Fruit fly (Drosophila melanogaster): ENCODE data around the gene CG31516.

CG31516 gene

DNA sequence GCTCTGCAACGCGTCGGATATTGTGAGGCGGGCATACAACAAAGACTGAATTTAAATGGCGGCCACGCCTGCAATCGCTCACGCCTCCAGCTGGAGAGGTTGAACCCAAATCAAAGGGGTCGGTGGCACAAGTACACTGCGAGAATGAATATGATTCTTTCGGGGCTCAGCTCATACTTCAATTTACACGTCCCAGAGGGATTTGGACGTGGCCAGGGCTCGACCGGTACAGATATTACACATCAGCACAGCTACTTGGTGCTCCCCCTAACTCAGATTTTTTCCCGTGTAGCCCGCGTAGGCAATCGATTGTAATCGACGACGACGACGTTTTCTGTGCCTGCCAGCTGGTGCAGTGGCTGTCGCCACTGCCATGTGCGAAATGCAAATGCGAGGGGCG is 5.9 kb downstream of the CG31516 start (continued):
- TF ChIP-seq insv (GFP tag; optimal IDR thresholded peaks at IDR 0.05), result no peak
- peak; percentile 89 for TF ChIP-seq gce (GFP tag; IDR thresholded peaks at IDR 0.05)
- peak; percentile 68 for TF ChIP-seq NFAT (GFP tag; IDR thresholded peaks at IDR 0.05)
- peak; percentile 84 for TF ChIP-seq Xrp1 (GFP tag; IDR thresholded peaks at IDR 0.05)
- peak; percentile 62 for TF ChIP-seq Hmr (GFP tag; optimal IDR thresholded peaks at IDR 0.05)
- TF ChIP-seq vnd (GFP tag; IDR thresholded peaks at IDR 0.05; ENCODE audit: partially characterized antibody), result no peak
- peak; percentile 37 for TF ChIP-seq gcm (GFP tag; optimal IDR thresholded peaks at IDR 0.05)
- peak; percentile 90 for TF ChIP-seq ranshi (GFP tag; IDR thresholded peaks at IDR 0.05)
- TF ChIP-seq CG31441 (GFP tag; IDR thresholded peaks at IDR 0.05), result peak; percentile 75
- TF ChIP-seq CG7987 (GFP tag; optimal IDR thresholded peaks at IDR 0.05), result peak; percentile 46
- peak; percentile 65 for TF ChIP-seq CG1602 (GFP tag; optimal IDR thresholded peaks at IDR 0.05)
- TF ChIP-seq CG15479 (GFP tag; optimal IDR thresholded peaks at IDR 0.05), result no peak
- TF ChIP-seq Lpt (GFP tag; optimal IDR thresholded peaks at IDR 0.05), result no peak
- peak; percentile 56 for TF ChIP-seq Mes4 (GFP tag; optimal IDR thresholded peaks at IDR 0.05)
- peak; percentile 50; the same call in 1 of the 2 replicates for TF ChIP-seq chm (GFP tag; IDR thresholded peaks at IDR 0.05)
- TF ChIP-seq D (optimal IDR thresholded peaks at IDR 0.05), result no peak
- TF ChIP-seq D (GFP tag; optimal IDR thresholded peaks at IDR 0.05), result peak; percentile 70
- TF ChIP-seq GATAe (GFP tag; conservative IDR thresholded peaks at IDR 0.05), result peak; percentile 33; the same call in 1 of the 2 replicates
- peak; percentile 78 for TF ChIP-seq CG4424 (GFP tag; optimal IDR thresholded peaks at IDR 0.05)
- TF ChIP-seq bbx (GFP tag; IDR thresholded peaks at IDR 0.05; ENCODE audit: partially characterized antibody), result no peak
- TF ChIP-seq Camta (GFP tag; optimal IDR thresholded peaks at IDR 0.05), result peak; percentile 60
- TF ChIP-seq E2f1 (GFP tag; IDR thresholded peaks at IDR 0.05), result peak; percentile 87
- peak; percentile 32 for TF ChIP-seq Vsx1 (GFP tag; optimal IDR thresholded peaks at IDR 0.05)
- peak; percentile 80 for TF ChIP-seq CG18599 (GFP tag; optimal IDR thresholded peaks at IDR 0.05)
- peak; percentile 64 for TF ChIP-seq Six4 (GFP tag; optimal IDR thresholded peaks at IDR 0.05)
- peak; percentile 72 for TF ChIP-seq Dad (GFP tag; optimal IDR thresholded peaks at IDR 0.05)
- TF ChIP-seq oc (tag; optimal IDR thresholded peaks at IDR 0.05), result peak; percentile 79
- TF ChIP-seq Mad (GFP tag; optimal IDR thresholded peaks at IDR 0.05), result peak; percentile 29
- peak; percentile 70 for TF ChIP-seq Hr3 (GFP tag; optimal IDR thresholded peaks at IDR 0.05)
- peak; percentile 71 for TF ChIP-seq Hsf (GFP tag; optimal IDR thresholded peaks at IDR 0.05)
- TF ChIP-seq CG2678 (tag; optimal IDR thresholded peaks at IDR 0.05), result peak; percentile 75
- peak; percentile 80 for TF ChIP-seq CG13424 (tag; optimal IDR thresholded peaks at IDR 0.05)
- TF ChIP-seq CG30020 (tag; optimal IDR thresholded peaks at IDR 0.05), result no peak
- peak; percentile 58 for TF ChIP-seq NC2β (GFP tag; optimal IDR thresholded peaks at IDR 0.05)
- no peak for TF ChIP-seq Dfd (GFP tag; optimal IDR thresholded peaks at IDR 0.05)
- TF ChIP-seq MTF-1 (GFP tag; optimal IDR thresholded peaks at IDR 0.05; ENCODE audit: borderline replicate concordance), result peak; percentile 64
- peak; percentile 12 for TF ChIP-seq CG13775 (GFP tag; optimal IDR thresholded peaks at IDR 0.05)
- peak; percentile 91 for TF ChIP-seq dmrt99B (tag; optimal IDR thresholded peaks at IDR 0.05)
- peak; percentile 87 for TF ChIP-seq ATbp (GFP tag; optimal IDR thresholded peaks at IDR 0.05)
- no peak for TF ChIP-seq mld (GFP tag; IDR thresholded peaks at IDR 0.05; ENCODE audit: partially characterized antibody)
- peak; percentile 85 for TF ChIP-seq ken (GFP tag; IDR thresholded peaks at IDR 0.05)
- TF ChIP-seq tin (GFP tag; optimal IDR thresholded peaks at IDR 0.05), result peak; percentile 86
- TF ChIP-seq tgo (GFP tag; IDR thresholded peaks at IDR 0.05), result peak; percentile 90
- peak; percentile 80; the same call in 2 of the 3 replicates for TF ChIP-seq CG3726 (GFP tag; IDR thresholded peaks at IDR 0.05)
- TF ChIP-seq Mrtf (GFP tag; IDR thresholded peaks at IDR 0.05), result peak; percentile 91
- peak; percentile 86 for TF ChIP-seq CG17328 (GFP tag; IDR thresholded peaks at IDR 0.05)
- peak; percentile 46 for TF ChIP-seq CG1792 (GFP tag; optimal IDR thresholded peaks at IDR 0.05)
- no peak for TF ChIP-seq CG3838 (GFP tag; optimal IDR thresholded peaks at IDR 0.05)
- peak; percentile 72; the same call in 1 of the 2 replicates for TF ChIP-seq Atf6 (GFP tag; IDR thresholded peaks at IDR 0.05)
- TF ChIP-seq CG12219 (GFP tag; optimal IDR thresholded peaks at IDR 0.05), result peak; percentile 73
- TF ChIP-seq CG4360 (GFP tag; IDR thresholded peaks at IDR 0.05), result peak; percentile 68
